Fruit fly (Drosophila melanogaster) whole organism, prepupa: ENCODE data around the gene CG14834.

Experiments used
- CG15336 ChIP-seq: fragments of 200-800 bp; sonication (Bioruptor generic); IDR thresholded peaks from 2 replicates; pipeline ENCODE4 v1.3.6; 2022; ENCODE audit warnings: missing biosample characterization, missing genetic modification characterization
- CG6276 ChIP-seq: fragments of 200-800 bp; sonication (Bioruptor generic); optimal IDR thresholded peaks from 2 replicates; lab custom pipeline; 2017; ENCODE audit warnings: missing biosample characterization, mild to moderate bottlenecking, missing genetic modification characterization
- Ets21C ChIP-seq: fragments of 200-800 bp; sonication (Bioruptor generic); optimal IDR thresholded peaks from 3 replicates; lab custom pipeline; 2016; ENCODE audit warnings: missing biosample characterization, missing genetic modification characterization
- Hr4 ChIP-seq: fragments of 200-800 bp; sonication (Bioruptor generic); optimal IDR thresholded peaks from 3 replicates; lab custom pipeline; 2016; ENCODE audit warnings: missing biosample characterization, missing genetic modification characterization
- ss ChIP-seq, 2 experiments: fragments of 200-800 bp; sonication (Bioruptor generic); optimal IDR thresholded peaks; 2 replicates in 1 of 2; 3 replicates in 1 of 2; lab custom pipeline; 2017 to 2018; ENCODE audit warnings: mild to moderate bottlenecking in 2 of 2, missing biosample characterization in 2 of 2, missing genetic modification characterization in 2 of 2, moderate library complexity in 1 of 2

- TF ChIP-seq CG6276 (no peak), Ets21C (no peak), Hr4 (no peak), CG15336 (GFP tag; lab: Robert Waterston, UW) (no peak), ss (GFP tag; optimal IDR thresholded peaks at IDR 0.05; lab: Kevin White, UChicago) (peak in 1 of 2 experiments; percentile 23)
Observed at dm6 chr3L:7371290-7371689, 24.4 kb upstream of the CG14834 start.
